Fruit fly (Drosophila melanogaster): ENCODE measurements around the gene CG34263.

Gene CG34263

DNA sequence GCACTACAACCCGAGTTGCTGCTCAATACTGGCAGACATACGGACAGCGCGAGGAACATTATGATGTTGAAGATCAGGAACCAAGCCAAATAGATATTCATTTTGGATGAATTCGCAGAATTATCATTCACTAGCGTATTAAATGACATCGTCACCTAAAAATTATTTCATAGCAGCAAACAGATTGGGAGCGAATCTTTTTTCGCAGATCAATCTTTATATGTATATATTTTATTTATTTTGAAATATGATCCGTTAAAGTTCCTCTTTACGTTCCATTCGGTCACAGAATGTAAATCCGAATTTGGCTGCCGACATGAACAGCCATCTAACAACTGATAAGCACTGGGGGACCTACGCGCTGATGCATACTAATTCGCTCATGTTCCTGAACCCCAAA, at the start of gene CG34263:
TSS of gene CG34263 (minus strand) at position 101 of the 400 bp plus-strand sequence.
- TF ChIP-seq Vsx2 (GFP tag; optimal IDR thresholded peaks at IDR 0.05; ENCODE audit: partially characterized antibody): no peak
- no peak for TF ChIP-seq dl (GFP tag; optimal IDR thresholded peaks at IDR 0.05; ENCODE audit: insufficient read depth in 1 of 2, partially characterized antibody in 2 of 2)
- TF ChIP-seq foxo (GFP tag; optimal IDR thresholded peaks at IDR 0.05): no peak
- no peak for TF ChIP-seq pan (optimal IDR thresholded peaks at IDR 0.05)
- TF ChIP-seq N (GFP tag; optimal IDR thresholded peaks at IDR 0.05): no peak
- TF ChIP-seq CG9705 (GFP tag; optimal IDR thresholded peaks at IDR 0.05): no peak
- no peak for TF ChIP-seq Hnf4 (GFP tag; optimal IDR thresholded peaks at IDR 0.05)

DNA sequence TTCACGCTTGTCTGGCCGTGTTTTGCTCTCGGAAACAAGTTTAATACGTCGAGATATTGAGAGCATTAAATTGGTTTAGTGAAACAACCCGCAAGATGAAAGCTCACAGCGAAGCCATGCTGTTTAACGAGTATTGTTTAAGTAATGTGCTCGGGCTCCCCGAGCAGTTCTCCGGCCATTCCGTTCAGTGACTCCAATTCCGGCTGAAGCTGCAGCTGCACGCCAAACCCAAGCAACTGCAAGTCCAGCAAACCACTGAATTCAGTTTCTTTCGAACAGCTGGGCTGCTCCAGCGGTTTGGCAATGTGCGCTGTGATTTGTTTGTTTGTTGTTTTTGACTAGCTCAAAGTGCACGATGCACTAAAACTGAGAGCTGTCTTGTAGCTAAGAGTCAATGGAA, 49.4 kb upstream of the CG34263 start:
- no peak for TF ChIP-seq woc (GFP tag; optimal IDR thresholded peaks at IDR 0.05)
- no peak for TF ChIP-seq fru (GFP tag; optimal IDR thresholded peaks at IDR 0.05)
- TF ChIP-seq lola (GFP tag; optimal IDR thresholded peaks at IDR 0.05): no peak
- no peak for TF ChIP-seq Dfd (GFP tag; optimal IDR thresholded peaks at IDR 0.05)
- no peak for TF ChIP-seq CrebA (GFP tag; optimal IDR thresholded peaks at IDR 0.05; ENCODE audit: borderline replicate concordance)
- TF ChIP-seq Myc (optimal IDR thresholded peaks at IDR 0.05): no peak
- no peak for TF ChIP-seq Dif (GFP tag; optimal IDR thresholded peaks at IDR 0.05; ENCODE audit: partially characterized antibody)
- no peak for TF ChIP-seq pan (optimal IDR thresholded peaks at IDR 0.05)

DNA sequence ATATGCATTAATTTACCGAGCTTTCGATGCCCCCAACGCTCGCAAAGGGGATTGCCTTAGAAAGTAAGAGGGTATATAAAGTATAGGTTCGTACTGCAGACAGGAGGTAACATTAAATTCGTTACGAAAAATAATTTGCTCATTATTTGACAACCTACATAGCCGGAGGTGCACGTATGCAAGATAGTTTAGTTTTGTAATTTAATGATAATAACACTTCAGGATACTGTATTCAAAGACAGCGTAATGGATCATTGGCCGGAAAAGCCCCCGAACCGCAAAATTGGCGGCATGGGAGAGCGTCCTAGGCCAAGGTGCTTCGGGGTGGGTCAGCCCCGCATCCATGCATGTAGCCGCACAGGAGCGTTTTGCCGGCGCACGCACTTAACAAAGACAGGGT, 46.6 kb upstream of the CG34263 start:
- TF ChIP-seq Hr78 (GFP tag; optimal IDR thresholded peaks at IDR 0.05): no peak
- no peak for TF ChIP-seq tai (GFP tag; optimal IDR thresholded peaks at IDR 0.05)
- TF ChIP-seq CG9705 (GFP tag; optimal IDR thresholded peaks at IDR 0.05): no peak
- no peak for TF ChIP-seq Sp1 (GFP tag; optimal IDR thresholded peaks at IDR 0.05)

DNA sequence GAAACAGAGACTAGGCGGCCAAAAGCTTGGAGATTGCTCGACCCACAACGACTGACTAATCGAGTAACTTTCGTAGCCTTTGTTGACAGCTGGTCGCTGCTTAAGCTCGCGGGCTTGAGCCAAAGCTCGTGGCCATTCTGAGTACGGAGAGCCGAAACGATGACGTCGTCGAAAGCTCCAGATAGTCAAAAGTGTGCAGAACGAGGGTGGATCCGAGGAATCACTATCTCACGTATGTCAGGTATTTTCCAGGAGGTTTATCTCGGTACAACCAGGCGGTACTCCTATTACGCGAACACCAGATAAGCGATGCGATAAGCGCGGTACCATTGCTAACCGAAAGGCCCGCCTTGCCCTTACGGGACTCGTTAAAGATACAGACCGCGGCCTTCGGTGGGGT, 45.9 kb upstream of the CG34263 start:
- TF ChIP-seq Jra (GFP tag; optimal IDR thresholded peaks at IDR 0.05) (peak; percentile 11), Hr83 (GFP tag; optimal IDR thresholded peaks at IDR 0.05; ENCODE audit: poor library complexity, severe bottlenecking) (peak; percentile 50), br (GFP tag; optimal IDR thresholded peaks at IDR 0.05) (no peak)

DNA sequence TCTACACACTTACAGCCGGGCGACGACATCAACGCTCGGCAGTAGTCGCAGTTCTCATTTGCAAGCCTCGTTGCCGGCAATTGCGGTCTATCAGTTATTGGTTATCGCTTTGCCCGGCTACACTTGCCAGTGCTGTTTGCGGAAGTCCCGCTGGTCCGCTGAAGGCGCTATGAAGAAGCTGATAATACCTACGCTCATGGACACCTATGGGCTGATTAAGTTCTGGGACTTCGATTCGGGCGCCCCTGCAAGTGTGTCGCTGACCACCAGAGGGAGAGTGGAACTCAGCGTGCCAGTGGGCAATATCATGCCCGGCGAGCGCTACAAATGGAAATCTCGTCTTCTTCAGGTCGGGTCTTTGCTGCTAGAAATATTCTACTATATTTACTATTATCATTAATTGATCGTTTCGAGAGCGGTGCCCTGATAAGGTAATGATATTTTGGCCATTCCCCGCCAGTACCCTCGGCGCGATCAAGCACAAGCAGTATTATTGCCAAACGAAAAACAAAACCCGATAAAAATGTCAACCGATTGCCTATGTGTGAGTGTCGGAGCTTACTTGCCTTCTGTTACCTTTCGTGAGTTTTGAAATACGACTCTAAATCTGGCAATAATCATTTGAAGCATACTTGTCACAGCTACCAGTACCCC, 34.4 kb upstream of the CG34263 start:
- no peak for TF ChIP-seq brk (GFP tag; optimal IDR thresholded peaks at IDR 0.05)
- no peak for TF ChIP-seq fru (GFP tag; optimal IDR thresholded peaks at IDR 0.05)
- TF ChIP-seq usp (GFP tag; optimal IDR thresholded peaks at IDR 0.05): no peak
- TF ChIP-seq Sp1 (GFP tag; optimal IDR thresholded peaks at IDR 0.05): no peak
- TF ChIP-seq Hr78 (GFP tag; optimal IDR thresholded peaks at IDR 0.05): no peak

DNA sequence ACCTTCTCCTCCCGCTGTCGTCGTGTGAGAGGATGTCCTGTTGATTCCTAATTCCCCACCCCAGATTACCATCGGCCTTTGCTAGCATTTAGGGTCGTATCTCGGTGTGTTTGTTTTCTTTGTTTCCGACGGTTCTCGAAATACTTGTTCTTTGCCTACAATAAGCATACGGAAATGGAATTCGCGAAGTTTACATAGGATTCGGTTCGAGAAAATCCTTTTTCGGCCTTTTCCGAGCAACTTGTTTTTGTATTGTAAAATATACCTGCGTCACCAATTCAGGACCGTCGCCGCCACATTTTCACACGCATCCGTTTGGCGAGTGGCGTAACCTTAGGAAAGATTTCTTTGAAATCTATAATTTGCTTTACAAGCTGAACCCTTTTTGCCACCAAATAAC, 32.8 kb upstream of the CG34263 start:
- TF ChIP-seq psq (GFP tag; optimal IDR thresholded peaks at IDR 0.05): no peak
- TF ChIP-seq Abd-B (GFP tag; optimal IDR thresholded peaks at IDR 0.05): no peak
- no peak for TF ChIP-seq CG9705 (GFP tag; optimal IDR thresholded peaks at IDR 0.05)
- no peak for TF ChIP-seq dsf (GFP tag; optimal IDR thresholded peaks at IDR 0.05; ENCODE audit: borderline replicate concordance)
- TF ChIP-seq sage (GFP tag; optimal IDR thresholded peaks at IDR 0.05): no peak
- TF ChIP-seq pan (optimal IDR thresholded peaks at IDR 0.05): no peak
- TF ChIP-seq Hr83 (GFP tag; optimal IDR thresholded peaks at IDR 0.05; ENCODE audit: poor library complexity, severe bottlenecking): no peak
- no peak for TF ChIP-seq Dfd (GFP tag; optimal IDR thresholded peaks at IDR 0.05)
- TF ChIP-seq brk (GFP tag; optimal IDR thresholded peaks at IDR 0.05): no peak
- no peak for TF ChIP-seq jim (GFP tag; optimal IDR thresholded peaks at IDR 0.05)

DNA sequence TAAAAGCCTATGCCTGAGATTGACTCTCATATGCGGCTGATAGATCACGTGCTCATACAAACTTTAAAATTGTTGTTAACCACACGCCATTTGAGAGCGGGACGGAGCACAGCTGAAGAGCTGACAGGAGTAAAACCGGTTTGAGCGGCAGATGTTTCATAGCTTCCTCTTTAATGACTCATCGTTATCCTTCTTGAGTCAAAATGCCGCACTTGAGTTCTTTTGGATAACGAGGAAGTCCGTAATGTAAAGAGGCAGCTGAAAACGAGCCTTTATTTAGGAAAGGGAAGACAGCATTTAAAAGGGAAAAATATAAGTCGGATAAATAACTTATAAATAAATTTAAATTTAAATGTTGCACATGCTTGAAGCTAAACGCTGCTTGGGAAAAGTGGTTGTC, 31.5 kb upstream of the CG34263 start:
- TF ChIP-seq CG32264 (GFP tag; optimal IDR thresholded peaks at IDR 0.05) (no peak), sv (GFP tag; optimal IDR thresholded peaks at IDR 0.05) (no peak), Hr83 (GFP tag; optimal IDR thresholded peaks at IDR 0.05; ENCODE audit: poor library complexity, severe bottlenecking) (no peak), Rel (GFP tag; optimal IDR thresholded peaks at IDR 0.05) (no peak), Rel (tag; optimal IDR thresholded peaks at IDR 0.05) (no peak), dsf (GFP tag; optimal IDR thresholded peaks at IDR 0.05; ENCODE audit: borderline replicate concordance) (no peak), fru (GFP tag; optimal IDR thresholded peaks at IDR 0.05) (no peak), Sp1 (GFP tag; optimal IDR thresholded peaks at IDR 0.05) (no peak), brk (GFP tag; optimal IDR thresholded peaks at IDR 0.05) (no peak), CG9705 (GFP tag; optimal IDR thresholded peaks at IDR 0.05) (no peak), pan (optimal IDR thresholded peaks at IDR 0.05) (no peak), GATAd (GFP tag; optimal IDR thresholded peaks at IDR 0.05) (no peak), N (GFP tag; optimal IDR thresholded peaks at IDR 0.05) (no peak), h (GFP tag; optimal IDR thresholded peaks at IDR 0.05) (no peak), Jra (GFP tag; optimal IDR thresholded peaks at IDR 0.05) (no peak)

Data from whole organism, wandering third instar larva.